Worm (Caenorhabditis elegans): ENCODE results near the gene ZK1010.12.

ZK1010.12 gene

ce11 chrIII:12978473-12979174, 12.5 kb upstream of the ZK1010.12 start, which contains the start of the genes ubq-2 and frg-1 (continued):
- TF ChIP-seq nhr-42 (GFP tag; IDR thresholded peaks at IDR 0.05) = 0 out of 2 replicates have a peak, but pooled peaks have one; percentile 38
- TF ChIP-seq mdl-1 (tag; optimal IDR thresholded peaks at IDR 0.05) = peak in 1 of 2 experiments; percentile 32
- no peak for TF ChIP-seq skn-1 (tag; optimal IDR thresholded peaks at IDR 0.05)
- peak; percentile 57 for TF ChIP-seq ama-1 (optimal IDR thresholded peaks at IDR 0.05)
- no peak for TF ChIP-seq pqm-1 (tag; optimal IDR thresholded peaks at IDR 0.05)
- TF ChIP-seq F37D6.2 (tag; optimal IDR thresholded peaks at IDR 0.05) = peak; percentile 81
- TF ChIP-seq attf-4 (tag; optimal IDR thresholded peaks at IDR 0.05) = no peak
- TF ChIP-seq unc-62 (GFP tag; optimal IDR thresholded peaks at IDR 0.05 in 1 of 2) = peak in 1 of 2 experiments; percentile 57
- TF ChIP-seq unc-62 (tag; optimal IDR thresholded peaks at IDR 0.05) = no peak
- TF ChIP-seq nhr-76 (tag; optimal IDR thresholded peaks at IDR 0.05) = no peak
- TF ChIP-seq tra-1 (GFP tag; IDR thresholded peaks at IDR 0.05) = no peak; the same call in 1 of the 2 replicates
- TF ChIP-seq duxl-1 (tag; optimal IDR thresholded peaks at IDR 0.05; ENCODE audit: poor library complexity) = peak; percentile 58
- TF ChIP-seq sdz-12 (GFP tag; optimal IDR thresholded peaks at IDR 0.05) = no peak
- no peak for TF ChIP-seq ceh-32 (tag; optimal IDR thresholded peaks at IDR 0.05; ENCODE audit: poor library complexity)
- no peak for TF ChIP-seq lin-39 (tag; optimal IDR thresholded peaks at IDR 0.05)
- no peak for TF ChIP-seq zip-11 (GFP tag; IDR thresholded peaks at IDR 0.05)
- no peak for TF ChIP-seq lin-29 (GFP tag; IDR thresholded peaks at IDR 0.05)
- no peak for TF ChIP-seq nhr-41 (GFP tag; IDR thresholded peaks at IDR 0.05)
- TF ChIP-seq hlh-11 (tag; optimal IDR thresholded peaks at IDR 0.05) = peak; percentile 77
- no peak for TF ChIP-seq vab-7 (GFP tag; IDR thresholded peaks at IDR 0.05)
- TF ChIP-seq lir-3 (tag; optimal IDR thresholded peaks at IDR 0.05) = no peak
- peak in 1 of 2 experiments; percentile 19 for TF ChIP-seq ZK546.5 (tag; optimal IDR thresholded peaks at IDR 0.05)
- peak; percentile 93 for TF ChIP-seq mes-2 (tag; optimal IDR thresholded peaks at IDR 0.05; ENCODE audit: poor library complexity, severe bottlenecking)
- no peak for TF ChIP-seq nhr-111 (GFP tag; optimal IDR thresholded peaks at IDR 0.05)
- TF ChIP-seq T20F7.1 (GFP tag; optimal IDR thresholded peaks at IDR 0.05) = no peak
- no peak for TF ChIP-seq madf-9 (GFP tag; conservative IDR thresholded peaks at IDR 0.05)
- TF ChIP-seq dmd-8 (GFP tag; IDR thresholded peaks at IDR 0.05) = no peak
- TF ChIP-seq zfp-3 (GFP tag; conservative IDR thresholded peaks at IDR 0.05) = 0 out of 2 replicates have a peak, but pooled peaks have one; percentile 21
- TF ChIP-seq nhr-237 (tag; optimal IDR thresholded peaks at IDR 0.05) = no peak
- peak; percentile 99 to 100 for TF ChIP-seq lsy-2 (tag; optimal IDR thresholded peaks at IDR 0.05)
- TF ChIP-seq ceh-82 (tag; optimal IDR thresholded peaks at IDR 0.05) = no peak
- TF ChIP-seq D1046.2 (GFP tag; IDR thresholded peaks at IDR 0.05) = no peak
- peak; percentile 69 for TF ChIP-seq spr-1 (tag; optimal IDR thresholded peaks at IDR 0.05)
- peak; percentile 80 for TF ChIP-seq arid-1 (GFP tag; conservative IDR thresholded peaks at IDR 0.05)
- TF ChIP-seq lim-7 (GFP tag; IDR thresholded peaks at IDR 0.05) = no peak
- TF ChIP-seq T26A8.4 (GFP tag; IDR thresholded peaks at IDR 0.05) = peak; percentile 77
- TF ChIP-seq lin-38 (GFP tag; IDR thresholded peaks at IDR 0.05) = peak; percentile 88
- 0 out of 2 replicates have a peak, but pooled peaks have one; percentile 44 for TF ChIP-seq lin-1 (GFP tag; IDR thresholded peaks at IDR 0.05)
- TF ChIP-seq nhr-11 (tag; optimal IDR thresholded peaks at IDR 0.05) = peak; percentile 86
- TF ChIP-seq R02D3.7 (tag; optimal IDR thresholded peaks at IDR 0.05) = peak; percentile 96
- TF ChIP-seq hif-1 (tag; optimal IDR thresholded peaks at IDR 0.05) = peak in 1 of 2 experiments; percentile 64
- TF ChIP-seq mep-1 (tag; optimal IDR thresholded peaks at IDR 0.05) = peak; percentile 96
- peak; percentile 53 for TF ChIP-seq nhr-6 (tag; optimal IDR thresholded peaks at IDR 0.05)
- peak; percentile 54 for TF ChIP-seq aha-1 (tag)
- TF ChIP-seq snpc-1.2 (GFP tag; IDR thresholded peaks at IDR 0.05) = 0 out of 2 replicates have a peak, but pooled peaks have one; percentile 42
- TF ChIP-seq aly-2 (tag; optimal IDR thresholded peaks at IDR 0.05) = no peak
- no peak for TF ChIP-seq fos-1 (tag; optimal IDR thresholded peaks at IDR 0.05)
- no peak for TF ChIP-seq Y5F2A.4 (GFP tag; optimal IDR thresholded peaks at IDR 0.05)
- no peak for TF ChIP-seq ZK337.2 (GFP tag; IDR thresholded peaks at IDR 0.05)
- no peak for TF ChIP-seq php-3 (GFP tag; IDR thresholded peaks at IDR 0.05)
- no peak for TF ChIP-seq unc-39 (tag; optimal IDR thresholded peaks at IDR 0.05)
